Fruit fly (Drosophila melanogaster) whole organism, prepupa: ENCODE data around the gene CG42658.

Source experiments
- Blimp-1 ChIP-seq: fragments of 200-800 bp; sonication (Bioruptor generic); optimal IDR thresholded peaks from 3 replicates; lab custom pipeline; 2017; ENCODE audit warnings: missing biosample characterization, missing genetic modification characterization, mild to moderate bottlenecking, moderate library complexity, missing genetic modification reagents
- CG10631 ChIP-seq: fragments of 200-800 bp; sonication (Bioruptor generic); optimal IDR thresholded peaks from 2 replicates; lab custom pipeline; 2016; ENCODE audit warnings: missing biosample characterization, missing genetic modification characterization
- CG10669 ChIP-seq: fragments of 200-800 bp; sonication (Bioruptor generic); optimal IDR thresholded peaks from 3 replicates; lab custom pipeline; 2018; ENCODE audit warnings: missing biosample characterization, mild to moderate bottlenecking, missing genetic modification characterization, moderate library complexity
- CG11762 ChIP-seq: fragments of 200-800 bp; sonication (Bioruptor generic); optimal IDR thresholded peaks from 3 replicates; lab custom pipeline; 2016; ENCODE audit warnings: missing biosample characterization, missing genetic modification characterization; ENCODE audit not compliant: insufficient read depth
- CG11902 ChIP-seq: fragments of 200-800 bp; sonication (Bioruptor generic); optimal IDR thresholded peaks from 3 replicates; lab custom pipeline; 2016; ENCODE audit warnings: missing biosample characterization, missing genetic modification characterization
- CG1621 ChIP-seq: fragments of 200-800 bp; sonication (Bioruptor generic); optimal IDR thresholded peaks from 3 replicates; lab custom pipeline; 2018; ENCODE audit warnings: missing biosample characterization, mild to moderate bottlenecking, missing genetic modification characterization
- CG16779 ChIP-seq: fragments of 200-800 bp; sonication (Bioruptor generic); optimal IDR thresholded peaks from 3 replicates; lab custom pipeline; 2017; ENCODE audit warnings: missing biosample characterization, mild to moderate bottlenecking, missing genetic modification characterization
- CG3032 ChIP-seq: fragments of 200-800 bp; optimal IDR thresholded peaks from 2 replicates; lab custom pipeline; 2019; ENCODE audit warnings: missing biosample characterization, mild to moderate bottlenecking, missing genetic modification characterization, moderate library complexity
- CG31627 ChIP-seq: fragments of 200-800 bp; sonication (Bioruptor generic); optimal IDR thresholded peaks from 3 replicates; lab custom pipeline; 2016; ENCODE audit warnings: missing biosample characterization, missing genetic modification characterization
- CG32006 ChIP-seq: fragments of 200-800 bp; sonication (Bioruptor generic); optimal IDR thresholded peaks from 3 replicates; lab custom pipeline; 2017; ENCODE audit warnings: missing biosample characterization, mild to moderate bottlenecking, missing genetic modification characterization
- CG3919 ChIP-seq: fragments of 200-800 bp; sonication (Bioruptor generic); optimal IDR thresholded peaks from 3 replicates; lab custom pipeline; 2016; ENCODE audit warnings: missing biosample characterization, missing genetic modification characterization
- CG6163 ChIP-seq: fragments of 200-800 bp; sonication (Bioruptor generic); IDR thresholded peaks from 3 replicates; pipeline ENCODE4 v1.3.6; 2022; ENCODE audit warnings: missing biosample characterization, missing genetic modification characterization
- CG6792 ChIP-seq: fragments of 200-800 bp; sonication (Bioruptor generic); optimal IDR thresholded peaks from 3 replicates; lab custom pipeline; 2016; ENCODE audit warnings: missing biosample characterization, missing genetic modification characterization
- CG6808 ChIP-seq: fragments of 200-800 bp; sonication (Bioruptor generic); optimal IDR thresholded peaks from 3 replicates; lab custom pipeline; 2017; ENCODE audit warnings: missing biosample characterization, missing genetic modification characterization, mild to moderate bottlenecking, moderate library complexity, missing genetic modification reagents
- CG8119 ChIP-seq: fragments of 200-800 bp; sonication (Bioruptor generic); IDR thresholded peaks from 3 replicates; pipeline ENCODE4 v1.3.6; 2022; ENCODE audit warnings: missing biosample characterization, missing genetic modification characterization
- CG8319 ChIP-seq: fragments of 200-800 bp; sonication (Bioruptor generic); optimal IDR thresholded peaks from 3 replicates; lab custom pipeline; 2016; ENCODE audit warnings: missing biosample characterization, missing genetic modification characterization
- Eip75B ChIP-seq: fragments of 200-800 bp; sonication (Bioruptor generic); optimal IDR thresholded peaks from 3 replicates; lab custom pipeline; 2016; ENCODE audit warnings: missing biosample characterization, missing genetic modification characterization
- Eip78C ChIP-seq: fragments of 200-800 bp; sonication (Bioruptor generic); peaks from one replicate; lab custom pipeline; 2016; ENCODE audit warnings: missing biosample characterization, missing genetic modification characterization
- Eip93F ChIP-seq: fragments of 200-800 bp; sonication (Bioruptor generic); optimal IDR thresholded peaks from 2 replicates; lab custom pipeline; 2016; ENCODE audit warnings: missing biosample characterization, mild to moderate bottlenecking, missing genetic modification characterization
- Ets96B ChIP-seq: fragments of 200-800 bp; optimal IDR thresholded peaks from 2 replicates; lab custom pipeline; 2019; ENCODE audit warnings: missing biosample characterization, mild to moderate bottlenecking, missing genetic modification characterization, moderate library complexity
- Gug ChIP-seq: fragments of 200-800 bp; sonication (Bioruptor generic); IDR thresholded peaks from 2 replicates; pipeline ENCODE4 v1.3.6; 2022; ENCODE audit warnings: missing biosample characterization, missing genetic modification characterization
- Hr38 ChIP-seq: sonication (Bioruptor generic); optimal IDR thresholded peaks from 2 replicates; lab custom pipeline; 2016; ENCODE audit warnings: missing biosample characterization, missing genetic modification characterization
- Hr39 ChIP-seq: fragments of 200-800 bp; sonication (Bioruptor generic); optimal IDR thresholded peaks from 2 replicates; lab custom pipeline; 2016; ENCODE audit warnings: missing biosample characterization, missing genetic modification characterization
- Hr4 ChIP-seq: fragments of 200-800 bp; sonication (Bioruptor generic); optimal IDR thresholded peaks from 3 replicates; lab custom pipeline; 2016; ENCODE audit warnings: missing biosample characterization, missing genetic modification characterization
- Lpt ChIP-seq: fragments of 200-800 bp; sonication (Bioruptor generic); optimal IDR thresholded peaks from 3 replicates; lab custom pipeline; 2016; ENCODE audit warnings: missing biosample characterization, missing genetic modification characterization
- Met ChIP-seq: fragments of 200-800 bp; sonication (Bioruptor generic); optimal IDR thresholded peaks from 3 replicates; lab custom pipeline; 2016; ENCODE audit warnings: missing biosample characterization, missing genetic modification characterization
- OdsH ChIP-seq: fragments of 200-800 bp; sonication (Bioruptor generic); optimal IDR thresholded peaks from 3 replicates; lab custom pipeline; 2016; ENCODE audit warnings: missing biosample characterization, missing genetic modification characterization
- Sox102F ChIP-seq: fragments of 200-800 bp; sonication (Bioruptor generic); optimal IDR thresholded peaks from 2 replicates; lab custom pipeline; 2016; ENCODE audit warnings: missing biosample characterization, mild to moderate bottlenecking, missing genetic modification characterization
- acj6 ChIP-seq: fragments of 200-800 bp; sonication (Bioruptor generic); optimal IDR thresholded peaks from 3 replicates; lab custom pipeline; 2016; ENCODE audit warnings: missing biosample characterization, missing genetic modification characterization
- cyc ChIP-seq: fragments of 200-800 bp; sonication (Bioruptor generic); optimal IDR thresholded peaks from 3 replicates; lab custom pipeline; 2016; ENCODE audit warnings: missing biosample characterization, missing genetic modification characterization
- dac ChIP-seq: fragments of 200-800 bp; sonication (Bioruptor generic); optimal IDR thresholded peaks from 2 replicates; lab custom pipeline; 2017; ENCODE audit warnings: missing biosample characterization, mild to moderate bottlenecking, missing genetic modification characterization
- eg ChIP-seq: fragments of 200-800 bp; sonication (Bioruptor generic); IDR thresholded peaks from 3 replicates; pipeline ENCODE4 v1.3.6; 2022; ENCODE audit warnings: missing biosample characterization, missing genetic modification characterization
- esn ChIP-seq: fragments of 200-800 bp; sonication (Bioruptor generic); optimal IDR thresholded peaks from 2 replicates; lab custom pipeline; 2016; ENCODE audit warnings: missing biosample characterization, mild to moderate bottlenecking, missing genetic modification characterization, moderate library complexity
- fd59A ChIP-seq: fragments of 200-800 bp; sonication (Bioruptor generic); optimal IDR thresholded peaks from 2 replicates; lab custom pipeline; 2017; ENCODE audit warnings: missing biosample characterization, mild to moderate bottlenecking, missing genetic modification characterization, missing genetic modification reagents
- fkh ChIP-seq: fragments of 200-800 bp; sonication (Bioruptor generic); optimal IDR thresholded peaks from 3 replicates; lab custom pipeline; 2017; ENCODE audit warnings: missing biosample characterization, mild to moderate bottlenecking, missing genetic modification characterization, moderate library complexity
- lz ChIP-seq: fragments of 200-800 bp; sonication (Bioruptor generic); optimal IDR thresholded peaks from 3 replicates; lab custom pipeline; 2016; ENCODE audit warnings: missing biosample characterization, missing genetic modification characterization
- pdm3 ChIP-seq: fragments of 200-800 bp; sonication (Bioruptor generic); optimal IDR thresholded peaks from 3 replicates; lab custom pipeline; 2016; ENCODE audit warnings: missing biosample characterization, missing genetic modification characterization
- salr ChIP-seq, 2 experiments: fragments of 200-800 bp; sonication (Bioruptor generic); optimal IDR thresholded peaks; 3 replicates each; lab custom pipeline; 2016 to 2018; ENCODE audit warnings: missing biosample characterization in 2 of 2, missing genetic modification characterization in 2 of 2, mild to moderate bottlenecking in 1 of 2
- ss ChIP-seq, 2 experiments: fragments of 200-800 bp; sonication (Bioruptor generic); optimal IDR thresholded peaks; 2 replicates in 1 of 2; 3 replicates in 1 of 2; lab custom pipeline; 2017 to 2018; ENCODE audit warnings: mild to moderate bottlenecking in 2 of 2, missing biosample characterization in 2 of 2, missing genetic modification characterization in 2 of 2, moderate library complexity in 1 of 2
- svp ChIP-seq: fragments of 200-800 bp; sonication (Bioruptor generic); peaks from one replicate; lab custom pipeline; 2016; ENCODE audit warnings: missing biosample characterization, missing genetic modification characterization

Gene CG42658

dm6 chr2L:2252241-2252640 lies 35.5 kb downstream of the CG42658 start, which contains the start of gene CG17239:
TSS of gene CG17239 (minus strand) at chr2L:2252341.
- TF ChIP-seq Blimp-1 (GFP tag; lab: Kevin White, UChicago): no peak

DNA sequence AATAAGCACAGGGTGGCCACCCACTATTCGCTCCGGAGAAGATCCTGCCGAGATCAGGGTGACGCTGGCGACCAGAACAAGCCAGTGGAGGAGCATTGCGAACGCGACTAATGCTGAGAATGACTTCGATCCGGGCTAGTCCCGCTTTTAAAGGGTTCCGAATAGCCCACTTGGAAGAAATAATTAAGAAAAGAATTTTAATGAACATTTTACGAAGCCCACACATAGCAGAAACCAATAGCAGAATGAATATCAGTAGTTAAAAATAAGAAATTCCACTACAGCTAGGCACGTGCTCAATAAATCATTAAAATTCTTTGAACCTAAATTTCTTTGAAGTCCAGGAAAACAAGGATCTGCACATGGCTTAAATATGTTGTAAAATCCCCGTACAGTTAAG lies 36.5 kb downstream of the CG42658 start, which contains the start of gene Ser12:
Gene Ser12, minus strand, starts transcription at position 101 of the 400 bp plus-strand sequence.
- TF ChIP-seq Eip93F (GFP tag; lab: Kevin White, UChicago): no peak
- TF ChIP-seq acj6 (GFP tag; lab: Kevin White, UChicago): no peak
- no peak for TF ChIP-seq Met
- no peak for TF ChIP-seq CG11902 (GFP tag; lab: Kevin White, UChicago)
- no peak for TF ChIP-seq Eip75B (GFP tag; lab: Kevin White, UChicago)
- no peak for TF ChIP-seq CG1621 (tag; lab: Kevin White, UChicago)
- TF ChIP-seq svp (GFP tag; lab: Kevin White, UChicago): no peak
- TF ChIP-seq Lpt (GFP tag; lab: Kevin White, UChicago): no peak
- TF ChIP-seq ss (GFP tag; optimal IDR thresholded peaks at IDR 0.05; lab: Kevin White, UChicago): no peak
- TF ChIP-seq CG6808: no peak
- TF ChIP-seq dac (GFP tag; lab: Kevin White, UChicago): no peak
- TF ChIP-seq eg (GFP tag; lab: Robert Waterston, UW): no peak
- TF ChIP-seq esn (GFP tag; lab: Kevin White, UChicago): no peak
- TF ChIP-seq, all 60 proteins: peak for 0

DNA sequence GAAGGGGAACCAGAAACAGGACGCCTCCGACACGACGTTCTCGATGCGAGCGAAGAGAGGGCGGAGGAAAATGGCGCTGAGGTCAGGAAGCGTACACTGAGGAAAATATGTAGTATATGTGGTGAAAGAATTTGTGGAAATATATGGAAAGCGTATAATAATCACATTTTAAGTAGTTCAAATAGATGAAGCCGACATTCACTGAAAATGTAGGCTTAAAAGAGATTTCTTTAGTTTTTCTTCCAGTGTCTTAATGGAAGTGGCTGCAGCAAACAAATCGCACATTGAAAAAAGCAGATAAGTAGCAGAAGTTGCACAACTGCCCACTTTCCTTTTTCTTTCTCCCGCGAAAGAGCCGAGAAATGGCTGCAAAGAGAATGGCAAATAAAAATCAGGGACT lies 38.1 kb downstream of the CG42658 start:
- TF ChIP-seq Eip78C (GFP tag; lab: Kevin White, UChicago) (peak; percentile 63), cyc (no peak), CG6163 (GFP tag; lab: Robert Waterston, UW) (no peak), CG32006 (GFP tag; lab: Kevin White, UChicago) (peak; percentile 17), CG1621 (tag; lab: Kevin White, UChicago) (no peak), Hr39 (GFP tag; lab: Kevin White, UChicago) (peak; percentile 10), CG10669 (GFP tag; lab: Kevin White, UChicago) (peak; percentile 5), Sox102F (GFP tag; lab: Kevin White, UChicago) (no peak), Eip75B (GFP tag; lab: Kevin White, UChicago) (peak; percentile 9), OdsH (peak; percentile 13), salr (GFP tag; optimal IDR thresholded peaks at IDR 0.05; lab: Kevin White, UChicago) (no peak), eg (GFP tag; lab: Robert Waterston, UW) (0 out of 3 replicates have a peak, but pooled peaks have one; percentile 25), esn (GFP tag; lab: Kevin White, UChicago) (no peak), CG8119 (GFP tag; lab: Robert Waterston, UW) (0 out of 3 replicates have a peak, but pooled peaks have one; percentile 20), CG3919 (GFP tag; lab: Kevin White, UChicago) (peak; percentile 25), Gug (GFP tag; lab: Robert Waterston, UW) (no peak), Ets96B (tag; lab: Kevin White, UChicago) (no peak), CG11762 (GFP tag; lab: Kevin White, UChicago) (no peak), CG16779 (tag; lab: Kevin White, UChicago) (no peak), CG10631 (GFP tag; lab: Kevin White, UChicago) (peak; percentile 8), CG6808 (peak; percentile 9), CG6792 (no peak), CG31627 (GFP tag; lab: Kevin White, UChicago) (peak; percentile 14), Hr38 (peak; percentile 16), fkh (no peak), CG3032 (no peak), acj6 (GFP tag; lab: Kevin White, UChicago) (peak; percentile 31), CG8319 (no peak), lz (GFP tag; lab: Kevin White, UChicago) (no peak), pdm3 (peak; percentile 22), Hr4 (GFP tag; lab: Kevin White, UChicago) (peak; percentile 21), fd59A (no peak)
